Fruit fly (Drosophila melanogaster) whole organism, embryonic: ENCODE results near the gene smid.

ENCODE experiments used
- CG10959 ChIP-seq: fragments of 200-800 bp; sonication (Bioruptor generic); IDR thresholded peaks from 2 replicates; pipeline ENCODE4 v1.3.6; 2022; ENCODE audit warnings: missing biosample characterization, missing genetic modification characterization
- CG11093 ChIP-seq: fragments of 200-800 bp; sonication (Bioruptor generic); IDR thresholded peaks from 3 replicates; pipeline ENCODE4 v1.3.6; 2022; ENCODE audit warnings: missing biosample characterization, missing genetic modification characterization
- CG12659 ChIP-seq: fragments of 200-800 bp; sonication (Bioruptor generic); optimal IDR thresholded peaks from 3 replicates; lab custom pipeline; 2017; ENCODE audit warnings: mild to moderate bottlenecking, missing biosample characterization, missing genetic modification reagents, missing genetic modification characterization
- CG13123 ChIP-seq: fragments of 200-800 bp; sonication (Bioruptor generic); optimal IDR thresholded peaks from 2 replicates; lab custom pipeline; 2016; ENCODE audit warnings: missing biosample characterization, missing genetic modification characterization
- CG14014 ChIP-seq: fragments of 200-800 bp; sonication (Bioruptor generic); IDR thresholded peaks from 2 replicates; pipeline ENCODE4 v1.3.6; 2022; ENCODE audit warnings: missing biosample characterization, missing genetic modification characterization
- CG15601 ChIP-seq: fragments of 200-800 bp; sonication (Bioruptor generic); optimal IDR thresholded peaks from 3 replicates; lab custom pipeline; 2019; ENCODE audit warnings: missing biosample characterization, mild to moderate bottlenecking, missing genetic modification characterization, moderate library complexity
- CG17328 ChIP-seq: fragments of 200-800 bp; sonication (Bioruptor generic); IDR thresholded peaks from 2 replicates; pipeline ENCODE4 v1.3.6; 2022; ENCODE audit warnings: missing biosample characterization, missing genetic modification characterization
- CG18764 ChIP-seq: fragments of 200-800 bp; sonication (Bioruptor generic); optimal IDR thresholded peaks from 3 replicates; lab custom pipeline; 2016; ENCODE audit warnings: missing biosample characterization, missing genetic modification characterization
- CG2129 ChIP-seq: fragments of 200-800 bp; sonication (Bioruptor generic); IDR thresholded peaks from 2 replicates; pipeline ENCODE4 v1.3.6; 2022; ENCODE audit warnings: missing biosample characterization, missing genetic modification characterization; ENCODE audit not compliant: partially characterized antibody
- CG2678 ChIP-seq: fragments of 200-800 bp; sonication (Bioruptor generic); optimal IDR thresholded peaks from 3 replicates; lab custom pipeline; 2019; ENCODE audit warnings: missing biosample characterization, mild to moderate bottlenecking, missing genetic modification characterization, moderate library complexity
- CG32532 ChIP-seq: fragments of 200-800 bp; sonication (Bioruptor generic); IDR thresholded peaks from 2 replicates; pipeline ENCODE4 v1.3.6; 2022; ENCODE audit warnings: missing biosample characterization, missing genetic modification characterization
- CG33557 ChIP-seq: fragments of 200-800 bp; sonication (Bioruptor generic); optimal IDR thresholded peaks from 2 replicates; lab custom pipeline; 2019; ENCODE audit warnings: missing biosample characterization, mild to moderate bottlenecking, missing genetic modification characterization, moderate library complexity
- CG34376 ChIP-seq: fragments of 200-800 bp; sonication (Bioruptor generic); optimal IDR thresholded peaks from 2 replicates; lab custom pipeline; 2018; ENCODE audit warnings: missing biosample characterization, mild to moderate bottlenecking, missing genetic modification characterization
- CG7372 ChIP-seq: fragments of 200-800 bp; sonication (Bioruptor generic); IDR thresholded peaks from 2 replicates; pipeline ENCODE4 v1.3.6; 2022; ENCODE audit warnings: missing biosample characterization, missing genetic modification characterization
- CG7839 ChIP-seq: fragments of 200-800 bp; sonication (Bioruptor generic); optimal IDR thresholded peaks from 3 replicates; lab custom pipeline; 2018; ENCODE audit warnings: missing biosample characterization, mild to moderate bottlenecking, missing genetic modification characterization, moderate library complexity
- CG8388 ChIP-seq: fragments of 200-800 bp; sonication (Bioruptor generic); optimal IDR thresholded peaks from 2 replicates; lab custom pipeline; 2019; ENCODE audit warnings: missing biosample characterization, mild to moderate bottlenecking, missing genetic modification characterization, moderate library complexity
- CG9609 ChIP-seq: fragments of 200-800 bp; sonication (Bioruptor generic); optimal IDR thresholded peaks from 3 replicates; lab custom pipeline; 2016; ENCODE audit warnings: missing biosample characterization, missing genetic modification characterization
- CoRest ChIP-seq: fragments of 200-800 bp; sonication (Bioruptor generic); optimal IDR thresholded peaks from 3 replicates; lab custom pipeline; 2018; ENCODE audit warnings: missing biosample characterization, mild to moderate bottlenecking, missing genetic modification characterization, moderate library complexity
- D19B ChIP-seq: fragments of 200-800 bp; sonication (Bioruptor generic); optimal IDR thresholded peaks from 2 replicates; lab custom pipeline; 2017; ENCODE audit warnings: missing biosample characterization, mild to moderate bottlenecking, missing genetic modification characterization
- Dfd ChIP-seq, 2 experiments: fragments of >200 bp; optimal IDR thresholded peaks; 2 replicates each; lab custom pipeline; 2017; ENCODE audit warnings: missing biosample characterization in 2 of 2, missing genetic modification characterization in 2 of 2
- E2f2 ChIP-seq: fragments of 200-800 bp; sonication (Bioruptor generic); IDR thresholded peaks from 2 replicates; pipeline ENCODE4 v1.3.6; 2022; ENCODE audit warnings: missing biosample characterization, missing genetic modification characterization
- HHEX ChIP-seq: fragments of 200-800 bp; sonication (Bioruptor generic); optimal IDR thresholded peaks from 3 replicates; lab custom pipeline; 2017; ENCODE audit warnings: missing biosample characterization, mild to moderate bottlenecking, missing genetic modification characterization, missing genetic modification reagents
- Hey ChIP-seq: fragments of 200-800 bp; sonication (Bioruptor generic); optimal IDR thresholded peaks from 3 replicates; lab custom pipeline; 2018; ENCODE audit warnings: missing biosample characterization, mild to moderate bottlenecking, missing genetic modification characterization
- HmgZ ChIP-seq: fragments of 200-800 bp; sonication (Bioruptor generic); optimal IDR thresholded peaks from 2 replicates; lab custom pipeline; 2018; ENCODE audit warnings: missing biosample characterization, mild to moderate bottlenecking, missing genetic modification characterization
- Hmx ChIP-seq: fragments of 200-800 bp; sonication (Bioruptor generic); optimal IDR thresholded peaks from 2 replicates; lab custom pipeline; 2016; ENCODE audit warnings: missing biosample characterization, missing genetic modification characterization
- Hr3 ChIP-seq: fragments of 200-800 bp; sonication (Bioruptor generic); optimal IDR thresholded peaks from 3 replicates; lab custom pipeline; 2016; ENCODE audit warnings: missing biosample characterization, missing genetic modification characterization
- Hr78 ChIP-seq, 2 experiments: fragments of 200-800 bp in 1 of 2; fragments of >200 bp in 1 of 2; sonication (Bioruptor generic) in 1 of 2; optimal IDR thresholded peaks; 2 replicates each; lab custom pipeline; 2017 to 2019; ENCODE audit warnings: missing biosample characterization in 2 of 2, missing genetic modification characterization in 2 of 2, mild to moderate bottlenecking in 1 of 2, moderate library complexity in 1 of 2
- Mad ChIP-seq: fragments of 200-800 bp; sonication (Bioruptor generic); optimal IDR thresholded peaks from 2 replicates; lab custom pipeline; 2016; ENCODE audit warnings: missing biosample characterization, missing genetic modification characterization
- Max ChIP-seq: fragments of 200-800 bp; sonication (Bioruptor generic); optimal IDR thresholded peaks from 2 replicates; lab custom pipeline; 2016; ENCODE audit warnings: missing biosample characterization, mild to moderate bottlenecking, missing genetic modification characterization
- Mrtf ChIP-seq: fragments of 200-800 bp; sonication (Bioruptor generic); IDR thresholded peaks from 3 replicates; pipeline ENCODE4 v1.3.6; 2022; ENCODE audit warnings: missing biosample characterization, missing genetic modification characterization
- NC2α ChIP-seq: fragments of 200-800 bp; sonication (Bioruptor generic); optimal IDR thresholded peaks from 2 replicates; lab custom pipeline; 2016; ENCODE audit warnings: missing biosample characterization, missing genetic modification characterization
- NC2β ChIP-seq: fragments of 200-800 bp; sonication (Bioruptor generic); optimal IDR thresholded peaks from 2 replicates; lab custom pipeline; 2016; ENCODE audit warnings: missing biosample characterization, missing genetic modification characterization
- Ravus ChIP-seq: fragments of 200-800 bp; sonication (Bioruptor generic); IDR thresholded peaks from 2 replicates; pipeline ENCODE4 v1.3.6; 2022; ENCODE audit warnings: missing biosample characterization, missing genetic modification characterization
- Side ChIP-seq: fragments of 200-800 bp; sonication (Bioruptor generic); optimal IDR thresholded peaks from 2 replicates; lab custom pipeline; 2016; ENCODE audit warnings: missing biosample characterization, missing genetic modification characterization
- Vsx1 ChIP-seq: fragments of 200-800 bp; sonication (Bioruptor generic); optimal IDR thresholded peaks from 2 replicates; lab custom pipeline; 2017; ENCODE audit warnings: missing biosample characterization, mild to moderate bottlenecking, missing genetic modification characterization, missing genetic modification reagents
- bab2 ChIP-seq: fragments of 200-800 bp; sonication (Bioruptor generic); optimal IDR thresholded peaks from 2 replicates; lab custom pipeline; 2016; ENCODE audit warnings: missing biosample characterization, missing genetic modification characterization
- cwo ChIP-seq: fragments of 200-800 bp; sonication (Bioruptor generic); optimal IDR thresholded peaks from 3 replicates; lab custom pipeline; 2017; ENCODE audit warnings: missing biosample characterization, missing genetic modification characterization, mild to moderate bottlenecking, moderate library complexity, missing genetic modification reagents
- fu2 ChIP-seq: fragments of 200-800 bp; sonication (Bioruptor generic); optimal IDR thresholded peaks from 2 replicates; lab custom pipeline; 2016; ENCODE audit warnings: missing biosample characterization, missing genetic modification characterization
- gfzf ChIP-seq: fragments of 200-800 bp; sonication (Bioruptor generic); optimal IDR thresholded peaks from 2 replicates; lab custom pipeline; 2016; ENCODE audit warnings: missing biosample characterization, mild to moderate bottlenecking, missing genetic modification characterization, moderate library complexity
- grn ChIP-seq: fragments of 200-800 bp; sonication (Bioruptor generic); optimal IDR thresholded peaks from 3 replicates; lab custom pipeline; 2017; ENCODE audit warnings: missing biosample characterization, missing genetic modification characterization
- gt ChIP-seq: fragments of 200-800 bp; sonication (Bioruptor generic); IDR thresholded peaks from 2 replicates; pipeline ENCODE4 v1.3.6; 2022; ENCODE audit warnings: missing biosample characterization, missing genetic modification characterization
- ken ChIP-seq: fragments of 200-800 bp; sonication (Bioruptor generic); IDR thresholded peaks from 3 replicates; pipeline ENCODE4 v1.3.6; 2022; ENCODE audit warnings: missing biosample characterization, missing genetic modification characterization
- knrl ChIP-seq: fragments of 200-800 bp; sonication (Bioruptor generic); IDR thresholded peaks from 3 replicates; pipeline ENCODE4 v1.3.6; 2022; ENCODE audit warnings: missing biosample characterization, missing genetic modification characterization; ENCODE audit not compliant: partially characterized antibody
- mirr ChIP-seq: fragments of 200-800 bp; sonication (Bioruptor generic); optimal IDR thresholded peaks from 3 replicates; lab custom pipeline; 2018; ENCODE audit warnings: missing biosample characterization, mild to moderate bottlenecking, missing genetic modification characterization
- pfk ChIP-seq: fragments of 200-800 bp; sonication (Bioruptor generic); optimal IDR thresholded peaks from 2 replicates; lab custom pipeline; 2018; ENCODE audit warnings: missing biosample characterization, mild to moderate bottlenecking, missing genetic modification characterization, moderate library complexity
- row ChIP-seq: fragments of 200-800 bp; sonication (Bioruptor generic); IDR thresholded peaks from 3 replicates; pipeline ENCODE4 v1.3.6; 2022; ENCODE audit warnings: missing biosample characterization, missing genetic modification characterization
- sens-2 ChIP-seq: fragments of 200-800 bp; sonication (Bioruptor generic); IDR thresholded peaks from 2 replicates; pipeline ENCODE4 v1.3.6; 2022; ENCODE audit warnings: missing biosample characterization, missing genetic modification characterization
- sug ChIP-seq: fragments of 200-800 bp; optimal IDR thresholded peaks from 2 replicates; lab custom pipeline; 2019; ENCODE audit warnings: missing biosample characterization, mild to moderate bottlenecking, missing genetic modification characterization, moderate library complexity
- tin ChIP-seq: fragments of 200-800 bp; sonication (Bioruptor generic); optimal IDR thresholded peaks from 3 replicates; lab custom pipeline; 2016; ENCODE audit warnings: missing biosample characterization, missing genetic modification characterization
- vfl ChIP-seq: fragments of 200-800 bp; sonication (Bioruptor generic); optimal IDR thresholded peaks from 2 replicates; lab custom pipeline; 2016; ENCODE audit warnings: missing biosample characterization, missing genetic modification characterization
- vnd ChIP-seq: fragments of 200-800 bp; sonication (Bioruptor generic); IDR thresholded peaks from 3 replicates; pipeline ENCODE4 v1.3.6; 2022; ENCODE audit warnings: missing biosample characterization, missing genetic modification characterization; ENCODE audit not compliant: partially characterized antibody
- wdn ChIP-seq: fragments of 200-800 bp; sonication (Bioruptor generic); IDR thresholded peaks from 2 replicates; pipeline ENCODE4 v1.3.6; 2022; ENCODE audit warnings: missing biosample characterization, missing genetic modification characterization

smid gene

dm6 chr3L:7397979-7398378 lies 16.6 kb downstream of the smid start, which contains the start of gene CG8562 (continued):
- TF ChIP-seq sug (tag; lab: Kevin White, UChicago) (peak; percentile 44), Hr78 (GFP tag; optimal IDR thresholded peaks at IDR 0.05; lab: Kevin White, UChicago) (peak in 1 of 2 experiments; percentile 5), ken (no peak), CG7839 (tag; lab: Kevin White, UChicago) (no peak), CG2129 (no peak), Vsx1 (peak; percentile 8), wdn (GFP tag; lab: Robert Waterston, UW) (no peak), E2f2 (GFP tag; lab: Robert Waterston, UW) (no peak), grn (GFP tag; lab: Kevin White, UChicago) (peak; percentile 33), sens-2 (GFP tag; lab: Robert Waterston, UW) (peak; percentile 69; the same call in 1 of the 2 replicates), CoRest (tag; lab: Kevin White, UChicago) (no peak), CG18764 (GFP tag; lab: Kevin White, UChicago) (no peak), CG14014 (no peak), cwo (peak; percentile 14), CG8388 (no peak), Mrtf (GFP tag; lab: Robert Waterston, UW) (no peak), Hr3 (GFP tag; lab: Kevin White, UChicago) (no peak), Hey (peak; percentile 64), row (GFP tag; lab: Robert Waterston, UW) (no peak), NC2β (GFP tag; lab: Kevin White, UChicago) (no peak), CG10959 (GFP tag; lab: Robert Waterston, UW) (no peak), CG12659 (GFP tag; lab: Kevin White, UChicago) (no peak), vfl (no peak), Dfd (GFP tag; optimal IDR thresholded peaks at IDR 0.05; lab: Kevin White, UChicago) (no peak), CG13123 (GFP tag; lab: Kevin White, UChicago) (no peak), CG2678 (tag; lab: Kevin White, UChicago) (no peak), gt (GFP tag; lab: Robert Waterston, UW) (no peak), HHEX (GFP tag; lab: Kevin White, UChicago) (no peak), bab2 (GFP tag; lab: Kevin White, UChicago) (no peak), NC2α (no peak), CG15601 (tag; lab: Kevin White, UChicago) (no peak), gfzf (GFP tag; lab: Kevin White, UChicago) (no peak), mirr (GFP tag; lab: Kevin White, UChicago) (peak; percentile 54), Max (no peak), knrl (GFP tag; lab: Robert Waterston, UW) (no peak), Hmx (GFP tag; lab: Kevin White, UChicago) (no peak), tin (GFP tag; lab: Kevin White, UChicago) (no peak), CG33557 (GFP tag; lab: Kevin White, UChicago) (no peak), Mad (GFP tag; lab: Kevin White, UChicago) (no peak), D19B (no peak), fu2 (GFP tag; lab: Kevin White, UChicago) (no peak), vnd (GFP tag; lab: Robert Waterston, UW) (peak; percentile 43; the same call in 2 of the 3 replicates), CG17328 (GFP tag; lab: Robert Waterston, UW) (no peak), Ravus (GFP tag; lab: Robert Waterston, UW) (no peak), CG7372 (GFP tag; lab: Robert Waterston, UW) (no peak), Side (GFP tag; lab: Kevin White, UChicago) (no peak), HmgZ (no peak), pfk (GFP tag; lab: Kevin White, UChicago) (no peak), CG32532 (GFP tag; lab: Robert Waterston, UW) (no peak), CG11093 (GFP tag; lab: Robert Waterston, UW) (no peak), CG9609 (no peak), CG34376 (GFP tag; lab: Kevin White, UChicago) (peak; percentile 13)
